Fruit fly (Drosophila melanogaster) whole organism, adult: ENCODE measurements around the gene CG3618.

ENCODE experiments used
- CG12768 ChIP-seq: fragments of 200-800 bp; sonication (Bioruptor generic); optimal IDR thresholded peaks from 2 replicates; lab custom pipeline; 2017; ENCODE audit warnings: missing biosample characterization, missing genetic modification characterization, mild to moderate bottlenecking, moderate library complexity, missing genetic modification reagents
- CG14711 ChIP-seq: fragments of 200-800 bp; sonication (Bioruptor generic); optimal IDR thresholded peaks from 2 replicates; lab custom pipeline; 2018; ENCODE audit warnings: missing biosample characterization, mild to moderate bottlenecking, missing genetic modification characterization, moderate library complexity
- CG1620 ChIP-seq: fragments of 200-800 bp; sonication (Bioruptor generic); optimal IDR thresholded peaks from 2 replicates; lab custom pipeline; 2016; ENCODE audit warnings: missing biosample characterization, missing genetic modification characterization
- CG5204 ChIP-seq: fragments of 200-800 bp; sonication (Bioruptor generic); optimal IDR thresholded peaks from 2 replicates; lab custom pipeline; 2016; ENCODE audit warnings: missing biosample characterization, missing genetic modification characterization
- CG7101 ChIP-seq: fragments of 200-800 bp; sonication (Bioruptor generic); optimal IDR thresholded peaks from 2 replicates; lab custom pipeline; 2018; ENCODE audit warnings: missing biosample characterization, mild to moderate bottlenecking, missing genetic modification characterization, moderate library complexity
- cic ChIP-seq: fragments of 200-800 bp; sonication (Bioruptor generic); optimal IDR thresholded peaks from 2 replicates; lab custom pipeline; 2017; ENCODE audit warnings: missing biosample characterization, mild to moderate bottlenecking, missing genetic modification characterization, moderate library complexity
- kay ChIP-seq: fragments of 200-800 bp; sonication (Bioruptor generic); peaks from one replicate; lab custom pipeline; 2016; ENCODE audit warnings: missing biosample characterization, missing genetic modification characterization, borderline replicate concordance
- toe ChIP-seq: fragments of 200-800 bp; sonication (Bioruptor generic); optimal IDR thresholded peaks from 2 replicates; lab custom pipeline; 2016; ENCODE audit warnings: missing biosample characterization, missing genetic modification characterization

- TF ChIP-seq kay (GFP tag; lab: Kevin White, UChicago): no peak
- no peak for TF ChIP-seq CG1620
- TF ChIP-seq CG5204 (GFP tag; lab: Kevin White, UChicago): no peak
- TF ChIP-seq CG14711 (tag; lab: Kevin White, UChicago): no peak
- no peak for TF ChIP-seq CG12768
- no peak for TF ChIP-seq toe (GFP tag; lab: Kevin White, UChicago)
- no peak for TF ChIP-seq cic (GFP tag; lab: Kevin White, UChicago)
- TF ChIP-seq CG7101 (tag; lab: Kevin White, UChicago): no peak
These were observed 20.0 kb upstream of the CG3618 start, which contains the start of gene CG3288 for dm6 chr3L:20835882-20836281.
